Fruit fly (Drosophila melanogaster) whole organism, embryonic: Measurements from ENCODE around the gene HP1b.
A peak's percentile ranks its signal among the peaks of the same experiment; 100 is the strongest.

Source experiments
- Asciz ChIP-seq: fragments of 200-800 bp; sonication (Bioruptor generic); optimal IDR thresholded peaks from 2 replicates; lab custom pipeline; 2017; ENCODE audit warnings: missing biosample characterization, mild to moderate bottlenecking, missing genetic modification characterization, missing genetic modification reagents
- Bteb2 ChIP-seq: fragments of 200-800 bp; sonication (Bioruptor generic); optimal IDR thresholded peaks from 2 replicates; lab custom pipeline; 2016; ENCODE audit warnings: missing biosample characterization, missing genetic modification characterization
- CG10462 ChIP-seq: fragments of 200-800 bp; sonication (Bioruptor generic); optimal IDR thresholded peaks from 2 replicates; lab custom pipeline; 2016; ENCODE audit warnings: missing biosample characterization, missing genetic modification characterization
- CG10654 ChIP-seq: fragments of 200-800 bp; sonication (Bioruptor generic); optimal IDR thresholded peaks from 2 replicates; lab custom pipeline; 2016; ENCODE audit warnings: missing biosample characterization, missing genetic modification characterization
- CG10979 ChIP-seq: fragments of 200-800 bp; sonication (Bioruptor generic); optimal IDR thresholded peaks from 2 replicates; lab custom pipeline; 2018; ENCODE audit warnings: missing biosample characterization, mild to moderate bottlenecking, missing genetic modification characterization, moderate library complexity
- CG11247 ChIP-seq: fragments of 200-800 bp; sonication (Bioruptor generic); IDR thresholded peaks from 2 replicates; pipeline ENCODE4 v1.3.6; 2022; ENCODE audit warnings: missing biosample characterization, missing genetic modification characterization
- CG11696 ChIP-seq: fragments of 200-800 bp; sonication (Bioruptor generic); IDR thresholded peaks from 2 replicates; pipeline ENCODE4 v1.3.6; 2022; ENCODE audit warnings: missing biosample characterization, missing genetic modification characterization
- CG12219 ChIP-seq: fragments of 200-800 bp; sonication (Bioruptor generic); optimal IDR thresholded peaks from 3 replicates; lab custom pipeline; 2018; ENCODE audit warnings: missing biosample characterization, mild to moderate bottlenecking, missing genetic modification characterization
- CG13296 ChIP-seq: fragments of 200-800 bp; sonication (Bioruptor generic); optimal IDR thresholded peaks from 3 replicates; lab custom pipeline; 2018; ENCODE audit warnings: missing biosample characterization, mild to moderate bottlenecking, missing genetic modification characterization
- CG14710 ChIP-seq: fragments of 200-800 bp; sonication (Bioruptor generic); optimal IDR thresholded peaks from 3 replicates; lab custom pipeline; 2019; ENCODE audit warnings: missing biosample characterization, mild to moderate bottlenecking, missing genetic modification characterization, moderate library complexity
- CG15514 ChIP-seq: fragments of 200-800 bp; sonication (Bioruptor generic); optimal IDR thresholded peaks from 3 replicates; lab custom pipeline; 2017; ENCODE audit warnings: missing biosample characterization, missing genetic modification characterization, mild to moderate bottlenecking, moderate library complexity, missing genetic modification reagents
- CG15696 ChIP-seq: fragments of 200-800 bp; sonication (Bioruptor generic); optimal IDR thresholded peaks from 2 replicates; lab custom pipeline; 2019; ENCODE audit warnings: missing biosample characterization, mild to moderate bottlenecking, missing genetic modification characterization, moderate library complexity
- CG17328 ChIP-seq: fragments of 200-800 bp; sonication (Bioruptor generic); IDR thresholded peaks from 2 replicates; pipeline ENCODE4 v1.3.6; 2022; ENCODE audit warnings: missing biosample characterization, missing genetic modification characterization
- CG18262 ChIP-seq: fragments of 200-800 bp; optimal IDR thresholded peaks from 3 replicates; lab custom pipeline; 2019; ENCODE audit warnings: missing biosample characterization, mild to moderate bottlenecking, missing genetic modification characterization, moderate library complexity
- CG2199 ChIP-seq: fragments of 200-800 bp; sonication (Bioruptor generic); IDR thresholded peaks from 3 replicates; pipeline ENCODE4 v1.3.6; 2022; ENCODE audit warnings: missing biosample characterization, missing genetic modification characterization
- CG2678 ChIP-seq: fragments of 200-800 bp; sonication (Bioruptor generic); optimal IDR thresholded peaks from 3 replicates; lab custom pipeline; 2019; ENCODE audit warnings: missing biosample characterization, mild to moderate bottlenecking, missing genetic modification characterization, moderate library complexity
- CG3065 ChIP-seq: fragments of 200-800 bp; sonication (Bioruptor generic); optimal IDR thresholded peaks from 2 replicates; lab custom pipeline; 2016; ENCODE audit warnings: missing biosample characterization, missing genetic modification characterization
- CG4424 ChIP-seq: fragments of 200-800 bp; sonication (Bioruptor generic); optimal IDR thresholded peaks from 3 replicates; lab custom pipeline; 2016; ENCODE audit warnings: missing biosample characterization, missing genetic modification characterization
- CG9437 ChIP-seq: fragments of 200-800 bp; sonication (Bioruptor generic); optimal IDR thresholded peaks from 2 replicates; lab custom pipeline; 2018; ENCODE audit warnings: missing biosample characterization, mild to moderate bottlenecking, missing genetic modification characterization
- CG9932 ChIP-seq: fragments of 200-800 bp; sonication (Bioruptor generic); IDR thresholded peaks from 2 replicates; pipeline ENCODE4 v1.3.6; 2022; ENCODE audit warnings: missing biosample characterization, missing genetic modification characterization
- Camta ChIP-seq: fragments of 200-800 bp; sonication (Bioruptor generic); optimal IDR thresholded peaks from 2 replicates; lab custom pipeline; 2016; ENCODE audit warnings: missing biosample characterization, missing genetic modification characterization
- Doc2 ChIP-seq: fragments of 200-800 bp; sonication (Bioruptor generic); IDR thresholded peaks from 2 replicates; pipeline ENCODE4 v1.3.6; 2022; ENCODE audit warnings: missing biosample characterization, missing genetic modification characterization
- Fer2 ChIP-seq: fragments of 200-800 bp; sonication (Bioruptor generic); optimal IDR thresholded peaks from 2 replicates; lab custom pipeline; 2018; ENCODE audit warnings: missing biosample characterization, mild to moderate bottlenecking, missing genetic modification characterization, moderate library complexity
- Hr51 ChIP-seq, 2 experiments: fragments of 200-800 bp; sonication (Bioruptor generic); optimal IDR thresholded peaks; 2 replicates in 1 of 2; 3 replicates in 1 of 2; lab custom pipeline; 2016 to 2018; ENCODE audit warnings: missing biosample characterization in 2 of 2, missing genetic modification characterization in 2 of 2, mild to moderate bottlenecking in 1 of 2, moderate library complexity in 1 of 2
- Med ChIP-seq: fragments of 200-800 bp; sonication (Bioruptor generic); peaks from one replicate; lab custom pipeline; 2016; ENCODE audit warnings: missing biosample characterization, missing genetic modification characterization, mild to moderate bottlenecking, inconsistent platforms, moderate library complexity
- Myb ChIP-seq: fragments of 200-800 bp; sonication (Bioruptor generic); optimal IDR thresholded peaks from 2 replicates; lab custom pipeline; 2016; ENCODE audit warnings: missing biosample characterization, missing genetic modification characterization
- NfI ChIP-seq: fragments of 200-800 bp; sonication (Bioruptor generic); optimal IDR thresholded peaks from 3 replicates; lab custom pipeline; 2018; ENCODE audit warnings: missing biosample characterization, mild to moderate bottlenecking, missing genetic modification characterization, moderate library complexity
- Oaz ChIP-seq: fragments of 200-800 bp; sonication (Bioruptor generic); IDR thresholded peaks from 2 replicates; pipeline ENCODE4 v1.3.6; 2022; ENCODE audit warnings: missing biosample characterization, missing genetic modification characterization
- Oli ChIP-seq: fragments of 200-800 bp; sonication (Bioruptor generic); optimal IDR thresholded peaks from 2 replicates; lab custom pipeline; 2018; ENCODE audit warnings: missing biosample characterization, mild to moderate bottlenecking, missing genetic modification characterization, moderate library complexity
- Ptx1 ChIP-seq: fragments of 200-800 bp; sonication (Bioruptor generic); IDR thresholded peaks from 2 replicates; pipeline ENCODE4 v1.3.6; 2022; ENCODE audit warnings: missing biosample characterization, missing genetic modification characterization
- ap ChIP-seq: fragments of 200-800 bp; sonication (Bioruptor generic); IDR thresholded peaks from 2 replicates; pipeline ENCODE4 v1.3.6; 2022; ENCODE audit warnings: missing biosample characterization, missing genetic modification characterization
- bab2 ChIP-seq: fragments of 200-800 bp; sonication (Bioruptor generic); optimal IDR thresholded peaks from 2 replicates; lab custom pipeline; 2016; ENCODE audit warnings: missing biosample characterization, missing genetic modification characterization
- chn ChIP-seq: fragments of 200-800 bp; sonication (Bioruptor generic); optimal IDR thresholded peaks from 2 replicates; lab custom pipeline; 2016; ENCODE audit warnings: missing biosample characterization, missing genetic modification characterization
- crol ChIP-seq: fragments of 200-800 bp; sonication (Bioruptor generic); IDR thresholded peaks from 2 replicates; pipeline ENCODE4 v1.3.6; 2022; ENCODE audit warnings: missing biosample characterization, missing genetic modification characterization
- esg ChIP-seq: fragments of 200-800 bp; sonication (Bioruptor generic); conservative IDR thresholded peaks from 2 replicates; pipeline ENCODE4 v1.3.6; 2022; ENCODE audit warnings: missing biosample characterization, missing genetic modification characterization
- fd64A ChIP-seq: fragments of 200-800 bp; sonication (Bioruptor generic); optimal IDR thresholded peaks from 3 replicates; lab custom pipeline; 2018; ENCODE audit warnings: missing biosample characterization, mild to moderate bottlenecking, missing genetic modification characterization
- fd96Cb ChIP-seq: fragments of 200-800 bp; sonication (Bioruptor generic); optimal IDR thresholded peaks from 2 replicates; lab custom pipeline; 2018; ENCODE audit warnings: missing biosample characterization, mild to moderate bottlenecking, missing genetic modification characterization, moderate library complexity
- gce ChIP-seq: fragments of 200-800 bp; sonication (Bioruptor generic); IDR thresholded peaks from 3 replicates; pipeline ENCODE4 v1.3.6; 2022; ENCODE audit warnings: missing biosample characterization, missing genetic modification characterization
- grau ChIP-seq: fragments of 200-800 bp; optimal IDR thresholded peaks from 3 replicates; lab custom pipeline; 2019; ENCODE audit warnings: missing biosample characterization, mild to moderate bottlenecking, missing genetic modification characterization, moderate library complexity
- gsb ChIP-seq: fragments of 200-800 bp; sonication (Bioruptor generic); IDR thresholded peaks from 2 replicates; pipeline ENCODE4 v1.3.6; 2022; ENCODE audit warnings: missing biosample characterization, missing genetic modification characterization
- hkb ChIP-seq, 2 experiments: fragments of 200-800 bp in 1 of 2; fragments of >200 bp in 1 of 2; sonication (Bioruptor generic) in 1 of 2; IDR thresholded peaks in 1 of 2; optimal IDR thresholded peaks in 1 of 2; 2 replicates each; pipeline versions ENCODE4 v1.3.6 to Lab custom; 2017 to 2022; ENCODE audit warnings: missing biosample characterization in 1 of 2, missing genetic modification characterization in 1 of 2
- insv ChIP-seq, 2 experiments: fragments of 200-800 bp; sonication (Bioruptor generic); optimal IDR thresholded peaks; 3 replicates each; lab custom pipeline; 2016 to 2018; ENCODE audit warnings: missing biosample characterization in 2 of 2, missing genetic modification characterization in 2 of 2
- inv ChIP-seq: fragments of 200-800 bp; sonication (Bioruptor generic); IDR thresholded peaks from 2 replicates; pipeline ENCODE4 v1.3.6; 2022; ENCODE audit warnings: missing biosample characterization, missing genetic modification characterization; ENCODE audit not compliant: partially characterized antibody
- sens ChIP-seq: fragments of 200-800 bp; sonication (Bioruptor generic); peaks from one replicate; lab custom pipeline; 2016; ENCODE audit warnings: missing biosample characterization, missing genetic modification characterization
- sima ChIP-seq: fragments of 200-800 bp; sonication (Bioruptor generic); optimal IDR thresholded peaks from 2 replicates; lab custom pipeline; 2016; ENCODE audit warnings: missing biosample characterization, missing genetic modification characterization
- stwl ChIP-seq: fragments of 200-800 bp; sonication (Bioruptor generic); optimal IDR thresholded peaks from 3 replicates; lab custom pipeline; 2018; ENCODE audit warnings: missing biosample characterization, mild to moderate bottlenecking, missing genetic modification characterization, moderate library complexity
- wdn ChIP-seq: fragments of 200-800 bp; sonication (Bioruptor generic); IDR thresholded peaks from 2 replicates; pipeline ENCODE4 v1.3.6; 2022; ENCODE audit warnings: missing biosample characterization, missing genetic modification characterization
- zen ChIP-seq: fragments of 200-800 bp; sonication (Bioruptor generic); optimal IDR thresholded peaks from 3 replicates; lab custom pipeline; 2018; ENCODE audit warnings: missing biosample characterization, mild to moderate bottlenecking, missing genetic modification characterization, moderate library complexity

The HP1b gene

DNA sequence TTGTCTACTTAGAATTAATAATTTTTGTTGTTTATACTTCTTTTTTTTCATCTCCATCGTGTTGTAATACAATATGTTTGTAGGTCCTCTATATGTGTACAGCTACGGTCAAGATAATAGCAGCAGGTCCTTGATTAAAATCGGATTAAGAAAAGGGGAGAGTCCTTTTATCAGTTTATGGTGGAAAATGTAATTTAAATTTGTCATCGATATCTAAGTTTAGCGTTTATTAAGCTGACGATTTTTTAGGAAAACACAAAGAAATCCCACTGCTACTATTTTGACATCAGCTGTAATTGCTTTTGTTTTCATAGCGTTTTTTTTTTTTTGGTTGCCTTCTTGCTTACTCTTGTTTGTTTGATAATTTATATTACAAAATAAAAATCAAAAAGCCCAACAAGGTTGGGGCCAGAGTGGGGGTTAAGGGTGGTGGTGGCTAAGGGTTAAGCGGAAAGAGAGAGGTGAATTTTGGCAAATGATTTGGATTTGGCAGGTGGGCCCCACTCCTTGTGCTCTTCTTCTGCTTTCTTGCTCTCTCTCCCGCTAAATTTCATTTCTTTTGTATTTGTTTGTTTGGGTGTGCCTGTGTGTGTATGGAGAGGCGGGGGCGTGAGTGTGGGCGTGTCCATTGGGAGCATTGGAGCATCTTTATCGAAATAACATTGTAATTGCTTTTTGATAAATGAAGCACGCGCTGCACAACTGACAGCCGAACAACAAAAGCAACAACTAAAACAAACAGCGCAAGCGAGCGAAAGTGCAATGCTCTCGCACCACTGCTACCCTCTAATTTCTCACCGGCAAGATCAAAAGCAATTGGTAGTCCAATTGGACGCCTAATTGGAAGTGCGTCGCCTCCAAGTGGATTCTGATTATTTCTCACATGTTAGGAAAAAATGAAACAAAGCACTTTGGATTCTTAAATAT is 40.2 kb downstream of the HP1b start (continued):
- TF ChIP-seq CG15514: peak; percentile 21
- no peak for TF ChIP-seq wdn
- TF ChIP-seq CG2678: peak; percentile 67
- 0 out of 2 replicates have a peak, but pooled peaks have one; percentile 16 for TF ChIP-seq crol (GFP tag; lab: Robert Waterston, UW)
- no peak for TF ChIP-seq CG10654
- peak; percentile 14 for TF ChIP-seq CG12219
- TF ChIP-seq sens (GFP tag; lab: Kevin White, UChicago): peak; percentile 89
- peak; percentile 55 for TF ChIP-seq CG10979 (tag; lab: Kevin White, UChicago)
- peak; percentile 8 for TF ChIP-seq CG15696 (tag; lab: Kevin White, UChicago)
- TF ChIP-seq esg (GFP tag; lab: Robert Waterston, UW): peak; percentile 25; the same call in 1 of the 2 replicates
- TF ChIP-seq CG14710 (tag; lab: Kevin White, UChicago): peak; percentile 41
- peak; percentile 49 for TF ChIP-seq fd96Cb
- no peak for TF ChIP-seq fd64A (GFP tag; lab: Kevin White, UChicago)
- TF ChIP-seq CG2199 (GFP tag; lab: Robert Waterston, UW): no peak
- peak; percentile 33 for TF ChIP-seq bab2
- no peak for TF ChIP-seq sima
- no peak for TF ChIP-seq CG3065
- peak; percentile 26; the same call in 1 of the 2 replicates for TF ChIP-seq CG17328 (GFP tag; lab: Robert Waterston, UW)
- peak; percentile 28 for TF ChIP-seq NfI (GFP tag; lab: Kevin White, UChicago)
- TF ChIP-seq Ptx1 (GFP tag; lab: Robert Waterston, UW): peak; percentile 46; the same call in 1 of the 2 replicates
- TF ChIP-seq grau (tag; lab: Kevin White, UChicago): peak; percentile 56
- peak in 1 of 2 experiments; percentile 48 for TF ChIP-seq Hr51 (GFP tag; optimal IDR thresholded peaks at IDR 0.05; lab: Kevin White, UChicago)
- TF ChIP-seq hkb (optimal IDR thresholded peaks at IDR 0.05; lab: Kevin White, UChicago): no peak
- TF ChIP-seq hkb (GFP tag; IDR thresholded peaks at IDR 0.05; lab: Robert Waterston, UW): peak; percentile 39; the same call in 1 of the 2 replicates
- TF ChIP-seq Oli (tag; lab: Kevin White, UChicago): peak; percentile 53
- TF ChIP-seq CG13296 (GFP tag; lab: Kevin White, UChicago): peak; percentile 25
- TF ChIP-seq Camta (GFP tag; lab: Kevin White, UChicago): peak; percentile 12
- TF ChIP-seq chn (GFP tag; lab: Kevin White, UChicago): no peak
- TF ChIP-seq CG9437: no peak
- peak; percentile 86 for TF ChIP-seq Med
- no peak for TF ChIP-seq gsb (GFP tag; lab: Robert Waterston, UW)
- no peak for TF ChIP-seq Fer2
- TF ChIP-seq Asciz: peak; percentile 11
- peak; percentile 8 for TF ChIP-seq zen
- no peak for TF ChIP-seq Myb (GFP tag; lab: Kevin White, UChicago)
- no peak for TF ChIP-seq stwl (tag; lab: Kevin White, UChicago)
- peak; percentile 62 for TF ChIP-seq CG18262 (tag; lab: Kevin White, UChicago)
- TF ChIP-seq gce (GFP tag; lab: Robert Waterston, UW): no peak
- no peak for TF ChIP-seq CG10462
- no peak for TF ChIP-seq CG11247
- peak; percentile 54 to 94 for TF ChIP-seq insv (GFP tag; optimal IDR thresholded peaks at IDR 0.05; lab: Kevin White, UChicago)
- TF ChIP-seq Doc2 (GFP tag; lab: Robert Waterston, UW): no peak
- TF ChIP-seq CG11696 (GFP tag; lab: Robert Waterston, UW): peak; percentile 87
- peak; percentile 21 for TF ChIP-seq CG4424 (GFP tag; lab: Kevin White, UChicago)
- TF ChIP-seq Oaz: no peak
- no peak for TF ChIP-seq CG9932
- no peak for TF ChIP-seq inv (GFP tag; lab: Robert Waterston, UW)
- TF ChIP-seq ap: no peak
- peak; percentile 39 for TF ChIP-seq Bteb2 (GFP tag; lab: Kevin White, UChicago)
